Worm (Caenorhabditis elegans) whole organism, L1 larva: ENCODE measurements around the gene ddx-46.

ENCODE experiments used
- aly-2 ChIP-seq: fragments of 150-350 bp; optimal IDR thresholded peaks from 2 replicates; lab custom pipeline; 2014; ENCODE audit warnings: missing biosample characterization, missing genetic modification characterization
- ama-1 ChIP-seq: fragments of 150-350 bp; optimal IDR thresholded peaks from 2 replicates; lab custom pipeline; 2014
- ceh-82 ChIP-seq, 3 experiments: fragments of 150-350 bp in 1 of 3; sonication (generic microtip) in 2 of 3; optimal IDR thresholded peaks; 2 replicates each; lab custom pipeline; 2014 to 2017; ENCODE audit warnings: missing biosample characterization in 3 of 3, missing genetic modification characterization in 3 of 3
- efl-3 ChIP-seq: fragments of 200-800 bp; sonication (Bioruptor generic); optimal IDR thresholded peaks from 2 replicates; lab custom pipeline; 2018; ENCODE audit warnings: mild to moderate bottlenecking, missing genetic modification characterization, missing compliant biosample characterization
- lin-13 ChIP-seq: fragments of 150-350 bp; optimal IDR thresholded peaks from 2 replicates; lab custom pipeline; 2014; ENCODE audit warnings: missing biosample characterization, missing genetic modification reagents, missing genetic modification characterization
- lin-15B ChIP-seq: fragments of 150-350 bp; sonication (generic microtip); optimal IDR thresholded peaks from 3 replicates; lab custom pipeline; 2014; ENCODE audit warnings: missing biosample characterization, missing genetic modification characterization
- nhr-12 ChIP-seq: sonication (generic microtip); optimal IDR thresholded peaks from 2 replicates; lab custom pipeline; 2017; ENCODE audit warnings: missing biosample characterization, missing genetic modification characterization
- nhr-76 ChIP-seq: sonication (generic microtip); optimal IDR thresholded peaks from 2 replicates; lab custom pipeline; 2017; ENCODE audit warnings: missing biosample characterization, missing genetic modification characterization
- pqm-1 ChIP-seq: sonication (generic microtip); optimal IDR thresholded peaks from 3 replicates; lab custom pipeline; 2017; ENCODE audit warnings: missing biosample characterization, missing genetic modification characterization
- sptf-1 ChIP-seq: fragments of 150-350 bp; optimal IDR thresholded peaks from 2 replicates; lab custom pipeline; 2014; ENCODE audit warnings: missing biosample characterization, missing genetic modification characterization
- tbx-2 ChIP-seq: sonication (generic microtip); optimal IDR thresholded peaks from 2 replicates; lab custom pipeline; 2016; ENCODE audit warnings: missing genetic modification characterization, missing compliant biosample characterization
- ztf-11 ChIP-seq, 2 experiments: sonication (generic microtip); optimal IDR thresholded peaks; 2 replicates each; lab custom pipeline; 2016 to 2017; ENCODE audit warnings: missing genetic modification characterization in 2 of 2, missing biosample characterization in 1 of 2, missing compliant biosample characterization in 1 of 2

ce11 chrIV:1346981-1347380, 37.5 kb upstream of the ddx-46 start, which contains the start of gene rfc-2:
- TF ChIP-seq nhr-76 (tag; lab: Kevin White, UChicago) (no peak), efl-3 (GFP tag; lab: Kevin White, UChicago) (no peak), sptf-1 (no peak), aly-2 (tag; lab: Kevin White, UChicago) (no peak), nhr-12 (tag; lab: Kevin White, UChicago) (no peak), tbx-2 (peak; percentile 35), ceh-82 (tag; optimal IDR thresholded peaks at IDR 0.05; lab: Kevin White, UChicago) (peak in 2 of 3 experiments; percentile 33 to 36), lin-13 (no peak), pqm-1 (tag; lab: Kevin White, UChicago) (no peak), lin-15B (tag; lab: Kevin White, UChicago) (peak; percentile 49), ztf-11 (tag; optimal IDR thresholded peaks at IDR 0.05; lab: Kevin White, UChicago) (peak in 1 of 2 experiments; percentile 61), ama-1 (lab: Kevin White, UChicago) (no peak)
